Fruit fly (Drosophila melanogaster) whole organism, prepupa: ENCODE data around the gene CG18549.

Source experiments
- CG11902 ChIP-seq: fragments of 200-800 bp; sonication (Bioruptor generic); optimal IDR thresholded peaks from 3 replicates; lab custom pipeline; 2016; ENCODE audit warnings: missing biosample characterization, missing genetic modification characterization
- CG6163 ChIP-seq: fragments of 200-800 bp; sonication (Bioruptor generic); IDR thresholded peaks from 3 replicates; pipeline ENCODE4 v1.3.6; 2022; ENCODE audit warnings: missing biosample characterization, missing genetic modification characterization
- Met ChIP-seq: fragments of 200-800 bp; sonication (Bioruptor generic); optimal IDR thresholded peaks from 3 replicates; lab custom pipeline; 2016; ENCODE audit warnings: missing biosample characterization, missing genetic modification characterization

dm6 chr3R:12439401-12440143 is 9.5 kb upstream of the CG18549 start, which contains the start of gene Desat1:
- TF ChIP-seq CG6163 (GFP tag; lab: Robert Waterston, UW) (no peak), Met (GFP tag; lab: Kevin White, UChicago) (no peak), CG11902 (GFP tag; lab: Kevin White, UChicago) (no peak)
